Worm (Caenorhabditis elegans): Measurements from ENCODE around the gene T24H7.8.

T24H7.8 gene

DNA sequence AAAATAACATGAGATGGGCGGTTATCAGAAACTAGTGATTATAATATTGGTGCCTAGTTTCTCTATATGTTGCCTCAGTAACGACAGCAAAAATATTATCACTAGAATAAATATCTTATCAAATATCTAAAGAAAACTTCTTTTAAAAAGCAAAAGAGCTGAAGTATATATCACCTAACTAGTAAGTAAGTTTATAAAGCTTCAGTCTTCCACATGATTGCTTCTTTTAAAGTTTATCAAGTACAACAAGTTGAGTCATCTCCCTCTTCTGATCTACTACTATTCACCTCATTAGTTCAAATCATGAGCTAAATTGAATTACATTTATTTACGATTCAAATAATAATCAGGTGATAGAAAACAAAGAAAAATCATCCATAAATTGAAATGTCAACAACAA is 46.2 kb downstream of the T24H7.8 start:
- no peak for TF ChIP-seq nhr-237 (tag; optimal IDR thresholded peaks at IDR 0.05)
- no peak for TF ChIP-seq zag-1 (tag; optimal IDR thresholded peaks at IDR 0.05)

DNA sequence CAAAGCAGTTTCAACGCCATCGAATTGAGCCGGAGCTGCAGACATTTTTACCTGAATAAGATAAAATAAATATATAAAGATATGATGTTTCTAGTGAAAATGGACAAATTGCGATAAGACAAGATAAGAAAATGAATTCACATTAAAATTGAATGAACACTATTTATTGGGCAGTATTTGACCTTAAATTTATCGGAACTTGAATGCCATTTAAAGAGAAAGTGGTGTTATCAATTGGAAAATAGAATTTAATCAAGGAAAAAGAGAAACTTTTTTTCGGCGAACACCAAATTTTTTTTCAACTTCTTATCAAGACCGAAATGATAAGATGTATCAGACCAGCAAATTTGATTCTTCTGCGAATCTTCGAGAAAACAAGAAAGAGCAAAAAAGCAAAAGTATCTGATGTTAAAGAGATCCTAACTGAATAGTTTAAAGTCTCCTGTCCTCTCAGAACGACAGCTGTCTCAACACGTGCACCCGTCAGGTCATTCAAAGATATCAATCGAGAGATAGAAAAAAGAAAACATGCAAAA is 48.3 kb downstream of the T24H7.8 start, which contains the start of gene upb-1:
Gene upb-1, minus strand, starts transcription at position 51 of the 536 bp plus-strand sequence.
- TF ChIP-seq elt-2 (tag; optimal IDR thresholded peaks at IDR 0.05) (peak; percentile 78), ztf-11 (tag; optimal IDR thresholded peaks at IDR 0.05) (no peak), pqm-1 (tag; optimal IDR thresholded peaks at IDR 0.05) (no peak), jun-1 (tag; optimal IDR thresholded peaks at IDR 0.05) (no peak), pha-4 (tag; optimal IDR thresholded peaks at IDR 0.05) (no peak)

Measured in whole organism, L3 larva.